Fruit fly (Drosophila melanogaster) whole organism, prepupa: ENCODE measurements around the gene CG34138.
A peak's percentile ranks its signal among the peaks of the same experiment; 100 is the strongest.

Experiments used
- Blimp-1 ChIP-seq: fragments of 200-800 bp; sonication (Bioruptor generic); optimal IDR thresholded peaks from 3 replicates; lab custom pipeline; 2017; ENCODE audit warnings: missing biosample characterization, missing genetic modification characterization, mild to moderate bottlenecking, moderate library complexity, missing genetic modification reagents
- CG10669 ChIP-seq: fragments of 200-800 bp; sonication (Bioruptor generic); optimal IDR thresholded peaks from 3 replicates; lab custom pipeline; 2018; ENCODE audit warnings: missing biosample characterization, mild to moderate bottlenecking, missing genetic modification characterization, moderate library complexity
- CG11902 ChIP-seq: fragments of 200-800 bp; sonication (Bioruptor generic); optimal IDR thresholded peaks from 3 replicates; lab custom pipeline; 2016; ENCODE audit warnings: missing biosample characterization, missing genetic modification characterization
- CG15336 ChIP-seq: fragments of 200-800 bp; sonication (Bioruptor generic); IDR thresholded peaks from 2 replicates; pipeline ENCODE4 v1.3.6; 2022; ENCODE audit warnings: missing biosample characterization, missing genetic modification characterization
- CG1621 ChIP-seq: fragments of 200-800 bp; sonication (Bioruptor generic); optimal IDR thresholded peaks from 3 replicates; lab custom pipeline; 2018; ENCODE audit warnings: missing biosample characterization, mild to moderate bottlenecking, missing genetic modification characterization
- CG16779 ChIP-seq: fragments of 200-800 bp; sonication (Bioruptor generic); optimal IDR thresholded peaks from 3 replicates; lab custom pipeline; 2017; ENCODE audit warnings: missing biosample characterization, mild to moderate bottlenecking, missing genetic modification characterization
- CG3032 ChIP-seq: fragments of 200-800 bp; optimal IDR thresholded peaks from 2 replicates; lab custom pipeline; 2019; ENCODE audit warnings: missing biosample characterization, mild to moderate bottlenecking, missing genetic modification characterization, moderate library complexity
- CG31627 ChIP-seq: fragments of 200-800 bp; sonication (Bioruptor generic); optimal IDR thresholded peaks from 3 replicates; lab custom pipeline; 2016; ENCODE audit warnings: missing biosample characterization, missing genetic modification characterization
- CG32006 ChIP-seq: fragments of 200-800 bp; sonication (Bioruptor generic); optimal IDR thresholded peaks from 3 replicates; lab custom pipeline; 2017; ENCODE audit warnings: missing biosample characterization, mild to moderate bottlenecking, missing genetic modification characterization
- CG34406 ChIP-seq: fragments of 200-800 bp; sonication (Bioruptor generic); optimal IDR thresholded peaks from 3 replicates; lab custom pipeline; 2016; ENCODE audit warnings: missing biosample characterization, missing genetic modification characterization
- CG4318 ChIP-seq: fragments of 200-800 bp; sonication (Bioruptor generic); optimal IDR thresholded peaks from 3 replicates; lab custom pipeline; 2017; ENCODE audit warnings: missing biosample characterization, mild to moderate bottlenecking, missing genetic modification characterization
- CG6163 ChIP-seq: fragments of 200-800 bp; sonication (Bioruptor generic); IDR thresholded peaks from 3 replicates; pipeline ENCODE4 v1.3.6; 2022; ENCODE audit warnings: missing biosample characterization, missing genetic modification characterization
- CG6276 ChIP-seq: fragments of 200-800 bp; sonication (Bioruptor generic); optimal IDR thresholded peaks from 2 replicates; lab custom pipeline; 2017; ENCODE audit warnings: missing biosample characterization, mild to moderate bottlenecking, missing genetic modification characterization
- CG6854 ChIP-seq: fragments of 200-800 bp; sonication (Bioruptor generic); optimal IDR thresholded peaks from 2 replicates; lab custom pipeline; 2017; ENCODE audit warnings: missing biosample characterization, mild to moderate bottlenecking, missing genetic modification characterization
- CG7368 ChIP-seq: fragments of 200-800 bp; sonication (Bioruptor generic); optimal IDR thresholded peaks from 3 replicates; lab custom pipeline; 2016; ENCODE audit warnings: missing biosample characterization, missing genetic modification characterization
- CG8119 ChIP-seq: fragments of 200-800 bp; sonication (Bioruptor generic); IDR thresholded peaks from 3 replicates; pipeline ENCODE4 v1.3.6; 2022; ENCODE audit warnings: missing biosample characterization, missing genetic modification characterization
- CG8319 ChIP-seq: fragments of 200-800 bp; sonication (Bioruptor generic); optimal IDR thresholded peaks from 3 replicates; lab custom pipeline; 2016; ENCODE audit warnings: missing biosample characterization, missing genetic modification characterization
- CG9139 ChIP-seq: fragments of 200-800 bp; sonication (Bioruptor generic); optimal IDR thresholded peaks from 3 replicates; lab custom pipeline; 2017; ENCODE audit warnings: missing biosample characterization, mild to moderate bottlenecking, missing genetic modification characterization
- Eip75B ChIP-seq: fragments of 200-800 bp; sonication (Bioruptor generic); optimal IDR thresholded peaks from 3 replicates; lab custom pipeline; 2016; ENCODE audit warnings: missing biosample characterization, missing genetic modification characterization
- Eip78C ChIP-seq: fragments of 200-800 bp; sonication (Bioruptor generic); peaks from one replicate; lab custom pipeline; 2016; ENCODE audit warnings: missing biosample characterization, missing genetic modification characterization
- Ets21C ChIP-seq: fragments of 200-800 bp; sonication (Bioruptor generic); optimal IDR thresholded peaks from 3 replicates; lab custom pipeline; 2016; ENCODE audit warnings: missing biosample characterization, missing genetic modification characterization
- Ets96B ChIP-seq: fragments of 200-800 bp; optimal IDR thresholded peaks from 2 replicates; lab custom pipeline; 2019; ENCODE audit warnings: missing biosample characterization, mild to moderate bottlenecking, missing genetic modification characterization, moderate library complexity
- Hr4 ChIP-seq: fragments of 200-800 bp; sonication (Bioruptor generic); optimal IDR thresholded peaks from 3 replicates; lab custom pipeline; 2016; ENCODE audit warnings: missing biosample characterization, missing genetic modification characterization
- Met ChIP-seq: fragments of 200-800 bp; sonication (Bioruptor generic); optimal IDR thresholded peaks from 3 replicates; lab custom pipeline; 2016; ENCODE audit warnings: missing biosample characterization, missing genetic modification characterization
- OdsH ChIP-seq: fragments of 200-800 bp; sonication (Bioruptor generic); optimal IDR thresholded peaks from 3 replicates; lab custom pipeline; 2016; ENCODE audit warnings: missing biosample characterization, missing genetic modification characterization
- Smox ChIP-seq: fragments of 200-800 bp; sonication (Bioruptor generic); optimal IDR thresholded peaks from 3 replicates; lab custom pipeline; 2016; ENCODE audit warnings: missing biosample characterization, missing genetic modification characterization
- Sox102F ChIP-seq: fragments of 200-800 bp; sonication (Bioruptor generic); optimal IDR thresholded peaks from 2 replicates; lab custom pipeline; 2016; ENCODE audit warnings: missing biosample characterization, mild to moderate bottlenecking, missing genetic modification characterization
- Sox15 ChIP-seq: fragments of 200-800 bp; sonication (Bioruptor generic); optimal IDR thresholded peaks from 3 replicates; lab custom pipeline; 2016; ENCODE audit warnings: missing biosample characterization, missing genetic modification characterization
- achi ChIP-seq: fragments of 200-800 bp; sonication (Bioruptor generic); optimal IDR thresholded peaks from 3 replicates; lab custom pipeline; 2016; ENCODE audit warnings: missing biosample characterization, missing genetic modification characterization
- cyc ChIP-seq: fragments of 200-800 bp; sonication (Bioruptor generic); optimal IDR thresholded peaks from 3 replicates; lab custom pipeline; 2016; ENCODE audit warnings: missing biosample characterization, missing genetic modification characterization
- dac ChIP-seq: fragments of 200-800 bp; sonication (Bioruptor generic); optimal IDR thresholded peaks from 2 replicates; lab custom pipeline; 2017; ENCODE audit warnings: missing biosample characterization, mild to moderate bottlenecking, missing genetic modification characterization
- dsx ChIP-seq: fragments of 200-800 bp; optimal IDR thresholded peaks from 3 replicates; lab custom pipeline; 2019; ENCODE audit warnings: missing biosample characterization, mild to moderate bottlenecking, missing genetic modification characterization, moderate library complexity; ENCODE audit not compliant: poor library complexity, severe bottlenecking
- eg ChIP-seq: fragments of 200-800 bp; sonication (Bioruptor generic); IDR thresholded peaks from 3 replicates; pipeline ENCODE4 v1.3.6; 2022; ENCODE audit warnings: missing biosample characterization, missing genetic modification characterization
- esn ChIP-seq: fragments of 200-800 bp; sonication (Bioruptor generic); optimal IDR thresholded peaks from 2 replicates; lab custom pipeline; 2016; ENCODE audit warnings: missing biosample characterization, mild to moderate bottlenecking, missing genetic modification characterization, moderate library complexity
- fd85E ChIP-seq: fragments of 200-800 bp; sonication (Bioruptor generic); optimal IDR thresholded peaks from 3 replicates; lab custom pipeline; 2016; ENCODE audit warnings: missing biosample characterization, missing genetic modification characterization
- fkh ChIP-seq: fragments of 200-800 bp; sonication (Bioruptor generic); optimal IDR thresholded peaks from 3 replicates; lab custom pipeline; 2017; ENCODE audit warnings: missing biosample characterization, mild to moderate bottlenecking, missing genetic modification characterization, moderate library complexity
- lz ChIP-seq: fragments of 200-800 bp; sonication (Bioruptor generic); optimal IDR thresholded peaks from 3 replicates; lab custom pipeline; 2016; ENCODE audit warnings: missing biosample characterization, missing genetic modification characterization
- spab ChIP-seq: fragments of 200-800 bp; sonication (Bioruptor generic); optimal IDR thresholded peaks from 2 replicates; lab custom pipeline; 2017; ENCODE audit warnings: missing biosample characterization, mild to moderate bottlenecking, missing genetic modification characterization, missing genetic modification reagents
- ss ChIP-seq, 2 experiments: fragments of 200-800 bp; sonication (Bioruptor generic); optimal IDR thresholded peaks; 2 replicates in 1 of 2; 3 replicates in 1 of 2; lab custom pipeline; 2017 to 2018; ENCODE audit warnings: mild to moderate bottlenecking in 2 of 2, missing biosample characterization in 2 of 2, missing genetic modification characterization in 2 of 2, moderate library complexity in 1 of 2
- svp ChIP-seq: fragments of 200-800 bp; sonication (Bioruptor generic); peaks from one replicate; lab custom pipeline; 2016; ENCODE audit warnings: missing biosample characterization, missing genetic modification characterization
- vri ChIP-seq: fragments of 200-800 bp; sonication (Bioruptor generic); optimal IDR thresholded peaks from 3 replicates; lab custom pipeline; 2016; ENCODE audit warnings: missing biosample characterization, mild to moderate bottlenecking, missing genetic modification characterization

CG34138 gene

DNA sequence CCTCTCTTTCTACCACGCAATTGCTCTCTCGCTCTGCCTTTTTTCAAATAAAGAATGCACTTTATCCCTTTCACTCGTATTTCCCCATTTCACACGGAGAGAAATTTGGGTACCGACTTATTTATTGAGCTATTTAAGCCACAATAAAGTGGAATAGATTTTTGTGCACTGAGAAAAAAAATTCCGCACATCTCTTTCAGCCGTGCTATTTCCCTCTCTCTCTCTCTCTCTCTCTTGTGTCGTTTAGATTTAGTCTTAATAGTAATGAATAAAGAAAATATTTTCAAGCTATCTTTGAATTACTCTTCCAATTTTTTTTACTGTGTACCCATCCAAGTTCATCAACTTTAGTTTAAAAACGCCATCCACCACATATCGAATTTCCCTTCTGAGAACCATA is 11.1 kb upstream of the CG34138 start (continued):
- TF ChIP-seq fd85E (GFP tag; lab: Kevin White, UChicago) (no peak), Met (GFP tag; lab: Kevin White, UChicago) (peak; percentile 81), CG7368 (peak; percentile 25), fkh (no peak), Smox (GFP tag; lab: Kevin White, UChicago) (peak; percentile 76), spab (peak; percentile 32), Ets21C (peak; percentile 70), dac (GFP tag; lab: Kevin White, UChicago) (peak; percentile 22), Sox102F (GFP tag; lab: Kevin White, UChicago) (peak; percentile 64), CG16779 (tag; lab: Kevin White, UChicago) (no peak), Eip75B (peak; percentile 83), CG1621 (tag; lab: Kevin White, UChicago) (peak; percentile 24), CG31627 (GFP tag; lab: Kevin White, UChicago) (peak; percentile 85), vri (GFP tag; lab: Kevin White, UChicago) (no peak), CG3032 (tag; lab: Kevin White, UChicago) (peak; percentile 54), Sox15 (GFP tag; lab: Kevin White, UChicago) (peak; percentile 66), CG9139 (GFP tag; lab: Kevin White, UChicago) (peak; percentile 37), CG11902 (GFP tag; lab: Kevin White, UChicago) (peak; percentile 67), CG6854 (GFP tag; lab: Kevin White, UChicago) (no peak), Blimp-1 (GFP tag; lab: Kevin White, UChicago) (peak; percentile 28), CG8119 (GFP tag; lab: Robert Waterston, UW) (peak; percentile 66), OdsH (GFP tag; lab: Kevin White, UChicago) (peak; percentile 79), lz (GFP tag; lab: Kevin White, UChicago) (peak; percentile 77), CG6163 (peak; percentile 72), Eip78C (peak; percentile 94), eg (GFP tag; lab: Robert Waterston, UW) (peak; percentile 80), esn (peak; percentile 82), CG32006 (GFP tag; lab: Kevin White, UChicago) (peak; percentile 75), CG34406 (peak; percentile 76), CG4318 (GFP tag; lab: Kevin White, UChicago) (peak; percentile 59), CG15336 (peak; percentile 78)

dm6 chr3R:19624482-19624881 is 10.3 kb upstream of the CG34138 start:
- TF ChIP-seq CG1621 (tag; lab: Kevin White, UChicago) (peak; percentile 63), svp (GFP tag; lab: Kevin White, UChicago) (peak; percentile 56), CG6854 (GFP tag; lab: Kevin White, UChicago) (no peak), Ets96B (tag; lab: Kevin White, UChicago) (no peak), CG6163 (peak; percentile 10; the same call in 1 of the 3 replicates), CG8319 (GFP tag; lab: Kevin White, UChicago) (no peak), CG9139 (GFP tag; lab: Kevin White, UChicago) (peak; percentile 2), CG10669 (GFP tag; lab: Kevin White, UChicago) (no peak)

DNA sequence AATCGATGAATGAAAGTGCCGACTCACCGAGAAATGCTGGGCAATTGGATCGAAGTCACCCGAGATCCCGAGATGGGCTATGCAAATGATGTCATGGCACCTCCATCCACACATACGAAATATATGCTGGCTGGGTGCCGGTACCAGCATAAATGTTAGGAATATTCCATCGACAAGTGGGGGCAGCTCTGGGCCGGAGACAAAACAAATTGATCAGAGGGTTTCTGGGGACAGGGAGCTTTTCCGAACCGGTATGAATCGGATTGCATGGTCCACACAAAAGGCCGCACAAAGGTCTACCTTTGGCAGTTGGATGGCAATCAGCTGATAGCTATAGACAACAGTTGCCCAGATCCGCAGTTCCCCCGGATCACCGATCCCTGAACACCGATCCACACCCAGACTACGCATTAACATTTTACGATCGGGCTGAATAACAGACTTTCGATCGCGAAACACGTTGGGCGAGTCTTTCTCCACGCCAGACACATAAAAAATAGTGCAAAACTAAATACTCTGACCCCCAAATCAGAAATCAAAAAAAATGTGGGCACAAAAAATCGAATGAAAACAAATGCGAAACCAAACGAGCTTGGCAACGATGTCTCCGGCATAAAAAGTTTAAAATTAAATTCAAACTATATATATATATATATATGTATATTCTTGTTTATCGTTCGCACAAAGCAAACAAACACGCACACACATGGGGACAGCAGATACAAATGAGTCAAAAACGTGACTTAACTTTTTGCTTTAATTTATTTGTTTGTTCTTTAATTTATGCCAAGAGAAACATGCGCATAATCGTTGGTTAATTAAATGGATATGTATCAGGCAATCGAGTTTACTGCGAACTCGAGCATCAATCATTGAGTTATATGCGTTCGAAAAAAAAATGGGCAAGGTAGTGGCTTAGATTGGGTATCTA is 9.2 kb upstream of the CG34138 start:
- TF ChIP-seq cyc = no peak
- peak; percentile 28 for TF ChIP-seq CG32006 (GFP tag; lab: Kevin White, UChicago)
- TF ChIP-seq dsx (GFP tag; lab: Kevin White, UChicago) = peak; percentile 68
- peak; percentile 3 for TF ChIP-seq achi (GFP tag; lab: Kevin White, UChicago)
- peak; percentile 46 for TF ChIP-seq Eip78C
- no peak for TF ChIP-seq Hr4
- peak; percentile 30 for TF ChIP-seq CG6276 (GFP tag; lab: Kevin White, UChicago)
- peak; percentile 6 for TF ChIP-seq Ets96B (tag; lab: Kevin White, UChicago)
- TF ChIP-seq ss (GFP tag; optimal IDR thresholded peaks at IDR 0.05; lab: Kevin White, UChicago) = peak in 1 of 2 experiments; percentile 27
